Worm (Caenorhabditis elegans) whole organism, L1 larva: Measurements from ENCODE around the gene C49C8.8.

Source experiments
- C04F5.9 ChIP-seq: sonication (generic microtip); optimal IDR thresholded peaks from 2 replicates; lab custom pipeline; 2016; ENCODE audit warnings: missing genetic modification characterization, missing compliant biosample characterization
- C34B4.2 ChIP-seq: sonication (generic microtip); optimal IDR thresholded peaks from 2 replicates; lab custom pipeline; 2017; ENCODE audit warnings: mild to moderate bottlenecking, missing genetic modification characterization, missing compliant biosample characterization
- F16B12.6 ChIP-seq: fragments of 150-350 bp; optimal IDR thresholded peaks from 2 replicates; lab custom pipeline; 2014; ENCODE audit warnings: missing biosample characterization, missing genetic modification characterization
- Y116A8C.19 ChIP-seq: sonication (generic microtip); optimal IDR thresholded peaks from 2 replicates; lab custom pipeline; 2016; ENCODE audit warnings: missing compliant biosample characterization, missing genetic modification characterization, borderline replicate concordance
- ama-1 ChIP-seq: fragments of 150-350 bp; optimal IDR thresholded peaks from 2 replicates; lab custom pipeline; 2014
- blmp-1 ChIP-seq: fragments of 150-350 bp; optimal IDR thresholded peaks from 2 replicates; lab custom pipeline; 2014; ENCODE audit warnings: missing biosample characterization, missing genetic modification characterization
- ceh-63 ChIP-seq: fragments of 200-800 bp; sonication (Bioruptor generic); optimal IDR thresholded peaks from 2 replicates; lab custom pipeline; 2018; ENCODE audit warnings: mild to moderate bottlenecking, missing genetic modification characterization, missing compliant biosample characterization
- ceh-8 ChIP-seq: fragments of 200-800 bp; sonication (Bioruptor generic); optimal IDR thresholded peaks from 2 replicates; lab custom pipeline; 2018; ENCODE audit warnings: mild to moderate bottlenecking, missing genetic modification characterization, moderate library complexity, missing compliant biosample characterization
- ceh-82 ChIP-seq, 3 experiments: fragments of 150-350 bp in 1 of 3; sonication (generic microtip) in 2 of 3; optimal IDR thresholded peaks; 2 replicates each; lab custom pipeline; 2014 to 2017; ENCODE audit warnings: missing biosample characterization in 3 of 3, missing genetic modification characterization in 3 of 3
- ces-1 ChIP-seq: fragments of 150-350 bp; optimal IDR thresholded peaks from 2 replicates; lab custom pipeline; 2014; ENCODE audit warnings: missing biosample characterization, missing genetic modification reagents, missing genetic modification characterization
- efl-1 ChIP-seq, 4 experiments: fragments of 150-350 bp; optimal IDR thresholded peaks in 3 of 4; peaks in 1 of 4; 1 replicate in 1 of 4; 2 replicates in 3 of 4; lab custom pipeline; 2014; ENCODE audit warnings: missing biosample characterization in 2 of 4, missing genetic modification characterization in 2 of 4, missing genetic modification reagents in 2 of 4
- egl-13 ChIP-seq: sonication (generic microtip); optimal IDR thresholded peaks from 2 replicates; lab custom pipeline; 2016; ENCODE audit warnings: missing genotype, missing genetic modification reagents, missing genetic modification characterization, missing compliant biosample characterization
- elt-3 ChIP-seq, 6 experiments: fragments of 150-350 bp in 1 of 6; sonication (generic microtip); optimal IDR thresholded peaks; 2 replicates each; lab custom pipeline; 2017 to 2018; ENCODE audit warnings: missing biosample characterization in 6 of 6, missing genetic modification characterization in 6 of 6, inconsistent platforms in 1 of 6
- fkh-4 ChIP-seq: sonication (generic microtip); optimal IDR thresholded peaks from 2 replicates; lab custom pipeline; 2016; ENCODE audit warnings: missing compliant biosample characterization, missing genetic modification characterization, borderline replicate concordance
- fkh-8 ChIP-seq: sonication (generic microtip); optimal IDR thresholded peaks from 2 replicates; lab custom pipeline; 2016; ENCODE audit warnings: mild to moderate bottlenecking, missing genetic modification characterization, missing compliant biosample characterization
- grh-1 ChIP-seq: fragments of 200-800 bp; sonication (Bioruptor generic); IDR thresholded peaks from 2 replicates; pipeline ENCODE4 v1.3.6; 2022; ENCODE audit warnings: missing genetic modification reagents, missing genetic modification characterization, missing compliant biosample characterization
- hlh-4 ChIP-seq: sonication (generic microtip); optimal IDR thresholded peaks from 2 replicates; lab custom pipeline; 2016; ENCODE audit warnings: mild to moderate bottlenecking, missing genetic modification characterization, missing compliant biosample characterization
- hpl-2 ChIP-seq: fragments of 150-350 bp; optimal IDR thresholded peaks from 2 replicates; lab custom pipeline; 2014; ENCODE audit warnings: missing biosample characterization, missing genetic modification reagents, missing genetic modification characterization
- isw-1 ChIP-seq: fragments of 200-800 bp; sonication (Bioruptor generic); IDR thresholded peaks from 2 replicates; pipeline ENCODE4 v1.3.6; 2022; ENCODE audit warnings: missing genetic modification characterization, missing compliant biosample characterization
- jun-1 ChIP-seq: fragments of 150-350 bp; optimal IDR thresholded peaks from 2 replicates; lab custom pipeline; 2014; ENCODE audit warnings: missing biosample characterization, missing genetic modification reagents, missing genetic modification characterization
- lin-13 ChIP-seq: fragments of 150-350 bp; optimal IDR thresholded peaks from 2 replicates; lab custom pipeline; 2014; ENCODE audit warnings: missing biosample characterization, missing genetic modification reagents, missing genetic modification characterization
- lin-14 ChIP-seq: fragments of 200-800 bp; sonication (Bioruptor generic); optimal IDR thresholded peaks from 2 replicates; lab custom pipeline; 2018; ENCODE audit warnings: mild to moderate bottlenecking, missing genetic modification characterization, moderate library complexity, missing compliant biosample characterization
- lir-3 ChIP-seq: sonication (generic microtip); optimal IDR thresholded peaks from 2 replicates; lab custom pipeline; 2016; ENCODE audit warnings: mild to moderate bottlenecking, missing genetic modification characterization, moderate library complexity, missing compliant biosample characterization; ENCODE audit not compliant: poor library complexity
- lsy-2 ChIP-seq, 2 experiments: fragments of 150-350 bp; optimal IDR thresholded peaks; 2 replicates each; lab custom pipeline; 2014; ENCODE audit warnings: missing biosample characterization in 2 of 2, missing genetic modification characterization in 2 of 2
- mdl-1 ChIP-seq, 2 experiments: fragments of 150-350 bp; optimal IDR thresholded peaks; 2 replicates each; lab custom pipeline; 2014 to 2017; ENCODE audit warnings: missing biosample characterization in 2 of 2, missing genetic modification characterization in 2 of 2, inconsistent platforms in 1 of 2
- mef-2 ChIP-seq: fragments of 150-350 bp; optimal IDR thresholded peaks from 2 replicates; lab custom pipeline; 2014; ENCODE audit warnings: missing biosample characterization, missing genetic modification characterization
- nhr-19 ChIP-seq: fragments of 200-800 bp; sonication (Bioruptor generic); conservative IDR thresholded peaks from 2 replicates; pipeline ENCODE4 v1.3.6; 2022; ENCODE audit warnings: missing genetic modification characterization, missing compliant biosample characterization
- nhr-20 ChIP-seq: sonication (generic microtip); optimal IDR thresholded peaks from 2 replicates; lab custom pipeline; 2016; ENCODE audit warnings: mild to moderate bottlenecking, missing genetic modification characterization, missing compliant biosample characterization
- nhr-237 ChIP-seq: fragments of 150-350 bp; optimal IDR thresholded peaks from 2 replicates; lab custom pipeline; 2014; ENCODE audit warnings: missing biosample characterization, missing genetic modification characterization
- nhr-28 ChIP-seq: fragments of 150-350 bp; optimal IDR thresholded peaks from 2 replicates; lab custom pipeline; 2014; ENCODE audit warnings: missing biosample characterization, missing genetic modification characterization
- nhr-47 ChIP-seq: sonication (generic microtip); optimal IDR thresholded peaks from 2 replicates; lab custom pipeline; 2016; ENCODE audit warnings: mild to moderate bottlenecking, missing genetic modification characterization, moderate library complexity, missing compliant biosample characterization
- nhr-71 ChIP-seq: sonication (generic microtip); optimal IDR thresholded peaks from 2 replicates; lab custom pipeline; 2016; ENCODE audit warnings: mild to moderate bottlenecking, missing genetic modification characterization, moderate library complexity, missing compliant biosample characterization
- pag-3 ChIP-seq: sonication (generic microtip); optimal IDR thresholded peaks from 2 replicates; lab custom pipeline; 2017; ENCODE audit warnings: missing genetic modification characterization, mild to moderate bottlenecking, missing compliant biosample characterization, antibody characterized with exemption, borderline replicate concordance; ENCODE audit not compliant: insufficient read depth
- rnt-1 ChIP-seq: sonication (generic microtip); optimal IDR thresholded peaks from 2 replicates; lab custom pipeline; 2016; ENCODE audit warnings: mild to moderate bottlenecking, missing genetic modification characterization, moderate library complexity, missing compliant biosample characterization
- skn-1 ChIP-seq: fragments of 150-350 bp; optimal IDR thresholded peaks from 2 replicates; lab custom pipeline; 2014; ENCODE audit warnings: missing biosample characterization, missing genetic modification characterization
- snpc-4 ChIP-seq: fragments of 150-350 bp; optimal IDR thresholded peaks from 2 replicates; lab custom pipeline; 2014; ENCODE audit warnings: missing biosample characterization, missing genetic modification characterization
- snu-23 ChIP-seq: sonication (generic microtip); optimal IDR thresholded peaks from 2 replicates; lab custom pipeline; 2016; ENCODE audit warnings: missing genetic modification characterization, missing compliant biosample characterization
- sox-4 ChIP-seq: sonication (generic microtip); optimal IDR thresholded peaks from 2 replicates; lab custom pipeline; 2016; ENCODE audit warnings: missing genetic modification characterization, missing compliant biosample characterization
- sup-37 ChIP-seq: fragments of 200-800 bp; sonication (Bioruptor generic); optimal IDR thresholded peaks from 2 replicates; lab custom pipeline; 2018; ENCODE audit warnings: mild to moderate bottlenecking, missing genetic modification characterization, missing compliant biosample characterization
- tbx-2 ChIP-seq: sonication (generic microtip); optimal IDR thresholded peaks from 2 replicates; lab custom pipeline; 2016; ENCODE audit warnings: missing genetic modification characterization, missing compliant biosample characterization
- unc-130 ChIP-seq: fragments of 150-350 bp; optimal IDR thresholded peaks from 2 replicates; lab custom pipeline; 2017; ENCODE audit warnings: missing biosample characterization, missing genetic modification characterization, inconsistent platforms
- unc-86 ChIP-seq: sonication (generic microtip); optimal IDR thresholded peaks from 2 replicates; lab custom pipeline; 2016; ENCODE audit warnings: missing genetic modification characterization, missing compliant biosample characterization
- unc-98 ChIP-seq: fragments of 200-800 bp; sonication (Bioruptor generic); IDR thresholded peaks from 2 replicates; pipeline ENCODE4 v1.3.6; 2022; ENCODE audit warnings: missing genetic modification characterization, missing compliant biosample characterization
- vab-15 ChIP-seq: sonication (generic microtip); optimal IDR thresholded peaks from 2 replicates; lab custom pipeline; 2017; ENCODE audit warnings: missing genotype, mild to moderate bottlenecking, missing genetic modification characterization, missing compliant biosample characterization
- xbp-1 ChIP-seq: sonication (generic microtip); optimal IDR thresholded peaks from 2 replicates; lab custom pipeline; 2016; ENCODE audit warnings: missing genetic modification characterization, missing compliant biosample characterization
- zag-1 ChIP-seq: fragments of 150-350 bp; optimal IDR thresholded peaks from 2 replicates; lab custom pipeline; 2014; ENCODE audit warnings: missing biosample characterization, missing genetic modification characterization

The C49C8.8 gene

ce11 chrIV:8651835-8652234 is at the start of gene C49C8.8:
C49C8.8 (plus strand) TSS chrIV:8652135.
- TF ChIP-seq vab-15 (tag; lab: Kevin White, UChicago) (no peak), sup-37 (GFP tag; lab: Kevin White, UChicago) (no peak), nhr-28 (tag; lab: Kevin White, UChicago) (no peak), pag-3 (tag; lab: Kevin White, UChicago) (no peak), ceh-63 (GFP tag; lab: Kevin White, UChicago) (no peak), blmp-1 (tag; lab: Kevin White, UChicago) (no peak), lin-14 (GFP tag; lab: Kevin White, UChicago) (no peak), grh-1 (no peak), rnt-1 (tag; lab: Kevin White, UChicago) (no peak), nhr-237 (tag; lab: Kevin White, UChicago) (no peak), sox-4 (tag; lab: Kevin White, UChicago) (no peak), isw-1 (GFP tag; lab: Robert Waterston, UW) (no peak), egl-13 (tag; lab: Kevin White, UChicago) (no peak), lin-13 (GFP tag; lab: Kevin White, UChicago) (no peak)

- no peak for TF ChIP-seq efl-1 (optimal IDR thresholded peaks at IDR 0.05; lab: Kevin White, UChicago)
- peak in 1 of 2 experiments; percentile 57 for TF ChIP-seq efl-1 (GFP tag; optimal IDR thresholded peaks at IDR 0.05 in 1 of 2; lab: Kevin White, UChicago)
- no peak for TF ChIP-seq F16B12.6 (tag; lab: Kevin White, UChicago)
Measured at ce11 chrIV:8602877-8603276, 49.1 kb upstream of the C49C8.8 start, which contains the start of gene Y59H11AR.10. Y59H11AR.10 (plus strand) TSS chrIV:8603177.

ce11 chrIV:8605217-8605616 is 46.7 kb upstream of the C49C8.8 start:
- TF ChIP-seq ceh-8 (GFP tag; lab: Kevin White, UChicago) (no peak), isw-1 (GFP tag; lab: Robert Waterston, UW) (no peak), unc-98 (GFP tag; lab: Robert Waterston, UW) (0 out of 2 replicates have a peak, but pooled peaks have one; percentile 10), C34B4.2 (tag; lab: Kevin White, UChicago) (no peak), hlh-4 (tag; lab: Kevin White, UChicago) (no peak), sup-37 (GFP tag; lab: Kevin White, UChicago) (no peak), blmp-1 (tag; lab: Kevin White, UChicago) (no peak), snpc-4 (no peak), nhr-47 (peak; percentile 26), fkh-8 (no peak), nhr-28 (tag; lab: Kevin White, UChicago) (no peak), ceh-63 (GFP tag; lab: Kevin White, UChicago) (no peak), xbp-1 (tag; lab: Kevin White, UChicago) (no peak), Y116A8C.19 (tag; lab: Kevin White, UChicago) (no peak), zag-1 (no peak), unc-130 (tag; lab: Kevin White, UChicago) (no peak), fkh-4 (tag; lab: Kevin White, UChicago) (no peak), skn-1 (tag; lab: Kevin White, UChicago) (no peak), unc-86 (tag; lab: Kevin White, UChicago) (no peak), nhr-71 (tag; lab: Kevin White, UChicago) (peak; percentile 89), lin-13 (GFP tag; lab: Kevin White, UChicago) (no peak), nhr-20 (peak; percentile 50), ces-1 (GFP tag; lab: Kevin White, UChicago) (no peak), elt-3 (tag; optimal IDR thresholded peaks at IDR 0.05; lab: Kevin White, UChicago) (no peak), nhr-19 (peak; percentile 66), mef-2 (tag; lab: Kevin White, UChicago) (peak; percentile 80), ceh-82 (tag; optimal IDR thresholded peaks at IDR 0.05; lab: Kevin White, UChicago) (no peak), lsy-2 (tag; optimal IDR thresholded peaks at IDR 0.05; lab: Kevin White, UChicago) (peak; percentile 59 to 71), lir-3 (tag; lab: Kevin White, UChicago) (no peak), hpl-2 (GFP tag; lab: Kevin White, UChicago) (no peak), ama-1 (no peak), lin-14 (GFP tag; lab: Kevin White, UChicago) (peak; percentile 79), snu-23 (GFP tag; lab: Kevin White, UChicago) (peak; percentile 57), sox-4 (tag; lab: Kevin White, UChicago) (no peak), efl-1 (optimal IDR thresholded peaks at IDR 0.05; lab: Kevin White, UChicago) (peak in 1 of 2 experiments; percentile 20), efl-1 (GFP tag; optimal IDR thresholded peaks at IDR 0.05 in 1 of 2; lab: Kevin White, UChicago) (no peak), mdl-1 (tag; optimal IDR thresholded peaks at IDR 0.05; lab: Kevin White, UChicago) (no peak), jun-1 (tag; lab: Kevin White, UChicago) (no peak), C04F5.9 (tag; lab: Kevin White, UChicago) (no peak), tbx-2 (tag; lab: Kevin White, UChicago) (peak; percentile 20)
